Worm (Caenorhabditis elegans) whole organism, L2 larva: Measurements from ENCODE around the gene R02D5.1.

ENCODE experiments used
- C34F6.9 ChIP-seq: fragments of 150-350 bp; optimal IDR thresholded peaks from 2 replicates; lab custom pipeline; 2014; ENCODE audit warnings: missing biosample characterization, missing genetic modification characterization
- F13H6.1 ChIP-seq: sonication (generic microtip); optimal IDR thresholded peaks from 2 replicates; lab custom pipeline; 2016; ENCODE audit warnings: missing genetic modification characterization, missing compliant biosample characterization
- R02D3.7 ChIP-seq: fragments of 150-350 bp; optimal IDR thresholded peaks from 2 replicates; lab custom pipeline; 2014; ENCODE audit warnings: missing biosample characterization, missing genetic modification characterization
- alr-1 ChIP-seq: fragments of 150-350 bp; optimal IDR thresholded peaks from 2 replicates; lab custom pipeline; 2014; ENCODE audit warnings: missing biosample characterization, missing genetic modification characterization
- aly-2 ChIP-seq: fragments of 150-350 bp; optimal IDR thresholded peaks from 2 replicates; lab custom pipeline; 2014; ENCODE audit warnings: missing biosample characterization, missing genetic modification characterization
- ceh-16 ChIP-seq: fragments of 150-350 bp; optimal IDR thresholded peaks from 2 replicates; lab custom pipeline; 2014; ENCODE audit warnings: missing biosample characterization, missing genetic modification characterization
- ceh-82 ChIP-seq: fragments of 150-350 bp; optimal IDR thresholded peaks from 2 replicates; lab custom pipeline; 2014; ENCODE audit warnings: missing biosample characterization, missing genetic modification characterization
- dmd-4 ChIP-seq: sonication (generic microtip); optimal IDR thresholded peaks from 2 replicates; lab custom pipeline; 2017; ENCODE audit warnings: missing biosample characterization, missing genetic modification characterization
- egl-27 ChIP-seq: sonication (generic microtip); optimal IDR thresholded peaks from 3 replicates; lab custom pipeline; 2017; ENCODE audit warnings: missing biosample characterization, missing genetic modification reagents, missing genetic modification characterization
- elt-1 ChIP-seq: fragments of 150-350 bp; optimal IDR thresholded peaks from 2 replicates; lab custom pipeline; 2014; ENCODE audit warnings: missing biosample characterization, missing genetic modification characterization
- elt-3 ChIP-seq: sonication (generic microtip); optimal IDR thresholded peaks from 2 replicates; lab custom pipeline; 2017; ENCODE audit warnings: missing biosample characterization, missing genetic modification characterization
- fos-1 ChIP-seq: fragments of 150-350 bp; optimal IDR thresholded peaks from 2 replicates; lab custom pipeline; 2014; ENCODE audit warnings: missing biosample characterization, missing genetic modification characterization
- gmeb-1 ChIP-seq: fragments of 150-350 bp; optimal IDR thresholded peaks from 2 replicates; lab custom pipeline; 2014; ENCODE audit warnings: missing biosample characterization, missing genetic modification characterization
- lin-11 ChIP-seq: fragments of 150-350 bp; sonication (generic microtip); optimal IDR thresholded peaks from 2 replicates; lab custom pipeline; 2014; ENCODE audit warnings: missing biosample characterization, missing genetic modification characterization, inconsistent platforms, mixed read lengths
- lin-13 ChIP-seq: fragments of 150-350 bp; optimal IDR thresholded peaks from 2 replicates; lab custom pipeline; 2014; ENCODE audit warnings: missing biosample characterization, missing genetic modification reagents, missing genetic modification characterization
- lin-39 ChIP-seq: fragments of 150-350 bp; optimal IDR thresholded peaks from 2 replicates; lab custom pipeline; 2014; ENCODE audit warnings: missing biosample characterization, missing genetic modification reagents, missing genetic modification characterization
- lsy-2 ChIP-seq, 2 experiments: fragments of 150-350 bp in 1 of 2; sonication (generic microtip) in 1 of 2; optimal IDR thresholded peaks; 2 replicates each; lab custom pipeline; 2014 to 2017; ENCODE audit warnings: missing biosample characterization in 2 of 2, missing genetic modification characterization in 2 of 2
- mab-5 ChIP-seq: fragments of 150-350 bp; optimal IDR thresholded peaks from 2 replicates; lab custom pipeline; 2014; ENCODE audit warnings: missing biosample characterization, missing genetic modification characterization
- mbf-1 ChIP-seq: sonication (generic microtip); optimal IDR thresholded peaks from 2 replicates; lab custom pipeline; 2017; ENCODE audit warnings: missing biosample characterization, missing genetic modification characterization
- mdl-1 ChIP-seq, 2 experiments: fragments of 150-350 bp in 1 of 2; sonication (generic microtip) in 1 of 2; optimal IDR thresholded peaks; 2 replicates each; lab custom pipeline; 2017; ENCODE audit warnings: missing biosample characterization in 2 of 2, missing genetic modification characterization in 2 of 2
- nhr-10 ChIP-seq: sonication (generic microtip); optimal IDR thresholded peaks from 2 replicates; lab custom pipeline; 2017; ENCODE audit warnings: missing biosample characterization, missing genetic modification characterization
- nhr-11 ChIP-seq: fragments of 150-350 bp; optimal IDR thresholded peaks from 2 replicates; lab custom pipeline; 2014; ENCODE audit warnings: missing biosample characterization, missing genetic modification characterization
- nhr-129 ChIP-seq: fragments of 150-350 bp; optimal IDR thresholded peaks from 2 replicates; lab custom pipeline; 2014; ENCODE audit warnings: missing biosample characterization, missing genetic modification characterization
- nhr-21 ChIP-seq: fragments of 150-350 bp; optimal IDR thresholded peaks from 2 replicates; lab custom pipeline; 2014; ENCODE audit warnings: missing biosample characterization, missing genetic modification characterization
- nhr-23 ChIP-seq: fragments of 150-350 bp; optimal IDR thresholded peaks from 2 replicates; lab custom pipeline; 2014; ENCODE audit warnings: missing biosample characterization, missing genetic modification reagents, missing genetic modification characterization
- nhr-237 ChIP-seq: fragments of 150-350 bp; optimal IDR thresholded peaks from 2 replicates; lab custom pipeline; 2014; ENCODE audit warnings: missing biosample characterization, missing genetic modification characterization
- nhr-25 ChIP-seq: fragments of 150-350 bp; sonication (generic microtip); optimal IDR thresholded peaks from 3 replicates; lab custom pipeline; 2014; ENCODE audit warnings: missing biosample characterization, missing genetic modification characterization
- nhr-6 ChIP-seq: fragments of 150-350 bp; optimal IDR thresholded peaks from 2 replicates; lab custom pipeline; 2014; ENCODE audit warnings: missing biosample characterization, missing genetic modification characterization
- nhr-77 ChIP-seq: fragments of 150-350 bp; optimal IDR thresholded peaks from 2 replicates; lab custom pipeline; 2014; ENCODE audit warnings: missing biosample characterization, missing genetic modification characterization
- peb-1 ChIP-seq: fragments of 150-350 bp; optimal IDR thresholded peaks from 2 replicates; lab custom pipeline; 2014; ENCODE audit warnings: missing biosample characterization, missing genetic modification characterization
- sma-3 ChIP-seq: sonication (generic microtip); optimal IDR thresholded peaks from 2 replicates; lab custom pipeline; 2016; ENCODE audit warnings: missing genetic modification reagents, missing genetic modification characterization, missing compliant biosample characterization
- sma-9 ChIP-seq, 2 experiments: fragments of 150-350 bp in 1 of 2; sonication (generic microtip) in 1 of 2; optimal IDR thresholded peaks; 2 replicates each; lab custom pipeline; 2014 to 2016; ENCODE audit warnings: missing genetic modification characterization in 2 of 2, mild to moderate bottlenecking in 1 of 2, missing biosample characterization in 1 of 2, missing compliant biosample characterization in 1 of 2, missing genetic modification reagents in 1 of 2, moderate library complexity in 1 of 2
- snpc-4 ChIP-seq: fragments of 150-350 bp; optimal IDR thresholded peaks from 2 replicates; lab custom pipeline; 2014; ENCODE audit warnings: missing biosample characterization, missing genetic modification characterization
- unc-39 ChIP-seq: fragments of 150-350 bp; optimal IDR thresholded peaks from 2 replicates; lab custom pipeline; 2014; ENCODE audit warnings: missing biosample characterization, missing genetic modification characterization
- ztf-1 ChIP-seq: fragments of 200-800 bp; sonication (Bioruptor generic); conservative IDR thresholded peaks from 2 replicates; pipeline ENCODE4 v1.3.6; 2022; ENCODE audit warnings: missing genetic modification characterization, missing compliant biosample characterization
- ztf-11 ChIP-seq: sonication (generic microtip); optimal IDR thresholded peaks from 2 replicates; lab custom pipeline; 2017; ENCODE audit warnings: missing biosample characterization, missing genetic modification characterization
- ztf-4 ChIP-seq: fragments of 150-350 bp; optimal IDR thresholded peaks from 2 replicates; lab custom pipeline; 2014; ENCODE audit warnings: missing biosample characterization, missing genetic modification characterization

R02D5.1 gene

ce11 chrV:14539355-14539754 lies 31.3 kb downstream of the R02D5.1 start:
- TF ChIP-seq egl-27 (tag; lab: Kevin White, UChicago) (no peak), nhr-23 (tag; lab: Kevin White, UChicago) (no peak), alr-1 (no peak), nhr-129 (tag; lab: Kevin White, UChicago) (no peak), mbf-1 (tag; lab: Kevin White, UChicago) (no peak), sma-9 (GFP tag; optimal IDR thresholded peaks at IDR 0.05; lab: Kevin White, UChicago) (no peak), sma-9 (tag; optimal IDR thresholded peaks at IDR 0.05; lab: Kevin White, UChicago) (no peak), aly-2 (tag; lab: Kevin White, UChicago) (no peak), R02D3.7 (tag; lab: Kevin White, UChicago) (no peak), elt-3 (no peak), lin-39 (no peak), lin-11 (tag; lab: Kevin White, UChicago) (no peak), F13H6.1 (tag; lab: Kevin White, UChicago) (no peak), fos-1 (tag; lab: Kevin White, UChicago) (no peak), mab-5 (tag; lab: Kevin White, UChicago) (no peak), peb-1 (tag; lab: Kevin White, UChicago) (no peak)

- TF ChIP-seq nhr-77 (tag; lab: Kevin White, UChicago): no peak
- TF ChIP-seq mbf-1 (tag; lab: Kevin White, UChicago): no peak
- no peak for TF ChIP-seq peb-1 (tag; lab: Kevin White, UChicago)
- no peak for TF ChIP-seq C34F6.9
- TF ChIP-seq nhr-21 (tag; lab: Kevin White, UChicago): no peak
- no peak for TF ChIP-seq R02D3.7 (tag; lab: Kevin White, UChicago)
- TF ChIP-seq nhr-23 (tag; lab: Kevin White, UChicago): no peak
- TF ChIP-seq ztf-1: no peak
- no peak for TF ChIP-seq ceh-82 (tag; lab: Kevin White, UChicago)
- TF ChIP-seq gmeb-1 (tag; lab: Kevin White, UChicago): no peak
- no peak for TF ChIP-seq nhr-237 (tag; lab: Kevin White, UChicago)
- TF ChIP-seq elt-3: no peak
- no peak for TF ChIP-seq lin-11 (tag; lab: Kevin White, UChicago)
- TF ChIP-seq snpc-4 (tag; lab: Kevin White, UChicago): no peak
- no peak for TF ChIP-seq lsy-2 (tag; optimal IDR thresholded peaks at IDR 0.05; lab: Kevin White, UChicago)
These were observed 32.9 kb downstream of the R02D5.1 start for ce11 chrV:14540932-14541331.

ce11 chrV:14542138-14542537 lies 34.1 kb downstream of the R02D5.1 start:
- no peak for TF ChIP-seq nhr-11 (tag; lab: Kevin White, UChicago)
- peak; percentile 96 for TF ChIP-seq fos-1 (tag; lab: Kevin White, UChicago)

ce11 chrV:14545816-14546283 lies 37.8 kb downstream of the R02D5.1 start, which contains the start of gene rike-1:
TSS of gene rike-1 (minus strand) at chrV:14545866.
- TF ChIP-seq alr-1 (no peak), nhr-6 (no peak), C34F6.9 (peak; percentile 66), nhr-77 (tag; lab: Kevin White, UChicago) (no peak), gmeb-1 (tag; lab: Kevin White, UChicago) (no peak), nhr-25 (tag; lab: Kevin White, UChicago) (peak; percentile 2), dmd-4 (tag; lab: Kevin White, UChicago) (no peak), sma-9 (GFP tag; optimal IDR thresholded peaks at IDR 0.05; lab: Kevin White, UChicago) (no peak), sma-9 (tag; optimal IDR thresholded peaks at IDR 0.05; lab: Kevin White, UChicago) (no peak), lsy-2 (tag; optimal IDR thresholded peaks at IDR 0.05; lab: Kevin White, UChicago) (peak in 1 of 2 experiments; percentile 50), nhr-10 (no peak), unc-39 (tag; lab: Kevin White, UChicago) (no peak), egl-27 (tag; lab: Kevin White, UChicago) (no peak), ztf-1 (no peak), elt-1 (no peak)

- no peak for TF ChIP-seq lin-39
- TF ChIP-seq ztf-11: no peak
- no peak for TF ChIP-seq nhr-237 (tag; lab: Kevin White, UChicago)
- TF ChIP-seq lin-13 (GFP tag; lab: Kevin White, UChicago): no peak
- no peak for TF ChIP-seq mdl-1 (tag; optimal IDR thresholded peaks at IDR 0.05; lab: Kevin White, UChicago)
- no peak for TF ChIP-seq ceh-16 (tag; lab: Kevin White, UChicago)
- no peak for TF ChIP-seq ztf-4 (tag; lab: Kevin White, UChicago)
- no peak for TF ChIP-seq nhr-21 (tag; lab: Kevin White, UChicago)
- TF ChIP-seq sma-3: no peak
- TF ChIP-seq lsy-2 (tag; optimal IDR thresholded peaks at IDR 0.05; lab: Kevin White, UChicago): no peak
These were observed 38.5 kb downstream of the R02D5.1 start, which contains the start of gene C53A5.13 for ce11 chrV:14546569-14546968. TSS of gene C53A5.13 (plus strand) at chrV:14546869.
